Worm (Caenorhabditis elegans) whole organism, early embryonic: ENCODE data around the gene pals-38.

Experiments
- B0310.2 ChIP-seq: sonication (generic microtip); optimal IDR thresholded peaks from 2 replicates; lab custom pipeline; 2016; ENCODE audit warnings: mild to moderate bottlenecking, missing genetic modification characterization, missing compliant biosample characterization
- F13C5.2 ChIP-seq: sonication (generic microtip); optimal IDR thresholded peaks from 2 replicates; lab custom pipeline; 2017; ENCODE audit warnings: mild to moderate bottlenecking, missing genetic modification characterization, inconsistent platforms, missing compliant biosample characterization
- aly-1 ChIP-seq: sonication (generic microtip); optimal IDR thresholded peaks from 2 replicates; lab custom pipeline; 2016; ENCODE audit warnings: missing genetic modification characterization, missing compliant biosample characterization
- ama-1 ChIP-seq: fragments of 150-350 bp; optimal IDR thresholded peaks from 2 replicates; lab custom pipeline; 2014
- ceh-13 ChIP-seq: fragments of 200-800 bp; sonication (Bioruptor generic); optimal IDR thresholded peaks from 2 replicates; lab custom pipeline; 2018; ENCODE audit warnings: mild to moderate bottlenecking, missing genetic modification characterization, missing compliant biosample characterization
- ceh-36 ChIP-seq: sonication (generic microtip); optimal IDR thresholded peaks from 2 replicates; lab custom pipeline; 2016; ENCODE audit warnings: missing genetic modification characterization, inconsistent platforms, missing compliant biosample characterization
- ets-7 ChIP-seq: sonication (generic microtip); optimal IDR thresholded peaks from 2 replicates; lab custom pipeline; 2016; ENCODE audit warnings: missing genotype, missing genetic modification characterization, missing compliant biosample characterization
- flt-1 ChIP-seq: fragments of 200-800 bp; sonication (Bioruptor generic); IDR thresholded peaks from 2 replicates; pipeline ENCODE4 v1.3.6; 2022; ENCODE audit warnings: missing genetic modification characterization, missing compliant biosample characterization
- hmbx-1 ChIP-seq: sonication (generic microtip); optimal IDR thresholded peaks from 2 replicates; lab custom pipeline; 2016; ENCODE audit warnings: mild to moderate bottlenecking, missing genetic modification characterization, missing compliant biosample characterization
- hmg-4 ChIP-seq: fragments of 200-800 bp; sonication (Bioruptor generic); optimal IDR thresholded peaks from 2 replicates; lab custom pipeline; 2018; ENCODE audit warnings: mild to moderate bottlenecking, missing genetic modification characterization, missing compliant biosample characterization
- hnd-1 ChIP-seq: sonication (generic microtip); optimal IDR thresholded peaks from 2 replicates; lab custom pipeline; 2016; ENCODE audit warnings: missing genetic modification characterization, missing compliant biosample characterization
- pes-1 ChIP-seq: fragments of 200-800 bp; sonication (Bioruptor generic); IDR thresholded peaks from 2 replicates; pipeline ENCODE4 v1.3.6; 2022; ENCODE audit warnings: missing genetic modification reagents, missing genetic modification characterization, missing compliant biosample characterization
- scrt-1 ChIP-seq: fragments of 200-800 bp; sonication (Bioruptor generic); IDR thresholded peaks from 2 replicates; pipeline ENCODE4 v1.3.6; 2022; ENCODE audit warnings: missing genetic modification characterization, missing compliant biosample characterization
- sea-1 ChIP-seq: fragments of 200-800 bp; sonication (Bioruptor generic); conservative IDR thresholded peaks from 2 replicates; pipeline ENCODE4 v1.3.6; 2022; ENCODE audit warnings: missing genetic modification characterization, missing compliant biosample characterization
- tbx-11 ChIP-seq: fragments of 200-800 bp; sonication (Bioruptor generic); IDR thresholded peaks from 2 replicates; pipeline ENCODE4 v1.3.6; 2022; ENCODE audit warnings: missing genetic modification characterization, missing compliant biosample characterization
- tbx-37 ChIP-seq: fragments of 200-800 bp; sonication (Bioruptor generic); conservative IDR thresholded peaks from 2 replicates; pipeline ENCODE4 v1.3.6; 2022; ENCODE audit warnings: missing genetic modification reagents, missing genetic modification characterization, missing compliant biosample characterization
- tra-4 ChIP-seq: sonication (generic microtip); optimal IDR thresholded peaks from 2 replicates; lab custom pipeline; 2017; ENCODE audit warnings: missing genetic modification characterization, missing compliant biosample characterization

The pals-38 gene

ce11 chrV:12414362-12414761 lies 32.4 kb downstream of the pals-38 start:
- TF ChIP-seq tra-4 (tag; lab: Kevin White, UChicago), result no peak
- TF ChIP-seq hmbx-1 (tag; lab: Kevin White, UChicago), result no peak
- no peak for TF ChIP-seq tbx-11 (GFP tag; lab: Robert Waterston, UW)
- no peak for TF ChIP-seq scrt-1 (GFP tag; lab: Robert Waterston, UW)
- TF ChIP-seq ceh-13, result no peak

ce11 chrV:12413651-12414114 lies 33.1 kb downstream of the pals-38 start, which contains the start of gene cdr-6:
Gene cdr-6 (minus strand): TSS chrV:12413701.
- no peak for TF ChIP-seq F13C5.2
- no peak for TF ChIP-seq tbx-11 (GFP tag; lab: Robert Waterston, UW)
- no peak for TF ChIP-seq scrt-1 (GFP tag; lab: Robert Waterston, UW)
- TF ChIP-seq aly-1 (tag; lab: Kevin White, UChicago), result no peak
- no peak for TF ChIP-seq hmbx-1 (tag; lab: Kevin White, UChicago)
- no peak for TF ChIP-seq hmg-4 (GFP tag; lab: Kevin White, UChicago)
- no peak for TF ChIP-seq hnd-1 (tag; lab: Kevin White, UChicago)
- no peak for TF ChIP-seq sea-1
- TF ChIP-seq ceh-13, result no peak
- no peak for TF ChIP-seq pes-1 (GFP tag; lab: Robert Waterston, UW)
- TF ChIP-seq tbx-37 (GFP tag; lab: Robert Waterston, UW), result no peak
- TF ChIP-seq ets-7, result no peak
- TF ChIP-seq ceh-36 (tag; lab: Kevin White, UChicago), result no peak
- TF ChIP-seq B0310.2 (tag; lab: Kevin White, UChicago), result no peak

- TF ChIP-seq tbx-37 (GFP tag; lab: Robert Waterston, UW) (no peak), F13C5.2 (no peak), hmg-4 (GFP tag; lab: Kevin White, UChicago) (no peak), B0310.2 (tag; lab: Kevin White, UChicago) (no peak), ceh-13 (no peak), tra-4 (tag; lab: Kevin White, UChicago) (no peak), sea-1 (no peak), ets-7 (no peak), hmbx-1 (tag; lab: Kevin White, UChicago) (no peak), scrt-1 (GFP tag; lab: Robert Waterston, UW) (no peak), tbx-11 (GFP tag; lab: Robert Waterston, UW) (no peak), aly-1 (tag; lab: Kevin White, UChicago) (no peak), ama-1 (lab: Kevin White, UChicago) (no peak), pes-1 (GFP tag; lab: Robert Waterston, UW) (no peak)
Observed at ce11 chrV:12412321-12412720, 34.5 kb downstream of the pals-38 start.

- TF ChIP-seq aly-1 (tag; lab: Kevin White, UChicago), result no peak
- TF ChIP-seq hnd-1 (tag; lab: Kevin White, UChicago), result no peak
- no peak for TF ChIP-seq tra-4 (tag; lab: Kevin White, UChicago)
- no peak for TF ChIP-seq sea-1
- no peak for TF ChIP-seq tbx-11 (GFP tag; lab: Robert Waterston, UW)
- TF ChIP-seq hmg-4 (GFP tag; lab: Kevin White, UChicago), result no peak
- no peak for TF ChIP-seq ets-7
- TF ChIP-seq ama-1 (lab: Kevin White, UChicago), result no peak
- TF ChIP-seq ceh-13, result no peak
- no peak for TF ChIP-seq scrt-1 (GFP tag; lab: Robert Waterston, UW)
- TF ChIP-seq hmbx-1 (tag; lab: Kevin White, UChicago), result no peak
- TF ChIP-seq ceh-36 (tag; lab: Kevin White, UChicago), result no peak
- TF ChIP-seq F13C5.2, result no peak
Observed at ce11 chrV:12411909-12412308, 34.9 kb downstream of the pals-38 start, which contains the start of gene cdr-7. Gene cdr-7 (minus strand): TSS chrV:12412113.

- TF ChIP-seq pes-1 (GFP tag; lab: Robert Waterston, UW) (no peak), B0310.2 (tag; lab: Kevin White, UChicago) (no peak), ceh-13 (no peak), sea-1 (no peak), F13C5.2 (no peak), ets-7 (no peak), flt-1 (GFP tag; lab: Robert Waterston, UW) (no peak), hmg-4 (GFP tag; lab: Kevin White, UChicago) (no peak), tra-4 (tag; lab: Kevin White, UChicago) (no peak), tbx-37 (GFP tag; lab: Robert Waterston, UW) (no peak), ceh-36 (tag; lab: Kevin White, UChicago) (no peak), hmbx-1 (tag; lab: Kevin White, UChicago) (no peak), hnd-1 (tag; lab: Kevin White, UChicago) (no peak), ama-1 (lab: Kevin White, UChicago) (no peak), tbx-11 (GFP tag; lab: Robert Waterston, UW) (no peak), aly-1 (tag; lab: Kevin White, UChicago) (no peak), scrt-1 (GFP tag; lab: Robert Waterston, UW) (no peak)
Observed at ce11 chrV:12410416-12411001, 36.3 kb downstream of the pals-38 start, which contains the start of gene hrg-2. Gene hrg-2 (minus strand): TSS chrV:12410513.

- no peak for TF ChIP-seq ama-1 (lab: Kevin White, UChicago)
- no peak for TF ChIP-seq sea-1
- TF ChIP-seq scrt-1 (GFP tag; lab: Robert Waterston, UW), result no peak
- TF ChIP-seq tbx-11 (GFP tag; lab: Robert Waterston, UW), result no peak
- TF ChIP-seq hnd-1 (tag; lab: Kevin White, UChicago), result no peak
- no peak for TF ChIP-seq tra-4 (tag; lab: Kevin White, UChicago)
- no peak for TF ChIP-seq B0310.2 (tag; lab: Kevin White, UChicago)
- TF ChIP-seq pes-1 (GFP tag; lab: Robert Waterston, UW), result no peak
Observed at ce11 chrV:12408996-12409395, 37.8 kb downstream of the pals-38 start.

- TF ChIP-seq ceh-36 (tag; lab: Kevin White, UChicago) (no peak), scrt-1 (GFP tag; lab: Robert Waterston, UW) (no peak), hmbx-1 (tag; lab: Kevin White, UChicago) (no peak), ama-1 (lab: Kevin White, UChicago) (no peak), F13C5.2 (no peak), hnd-1 (tag; lab: Kevin White, UChicago) (no peak), hmg-4 (GFP tag; lab: Kevin White, UChicago) (no peak), ceh-13 (no peak), tbx-37 (GFP tag; lab: Robert Waterston, UW) (no peak)
Observed at ce11 chrV:12408525-12408924, 38.3 kb downstream of the pals-38 start, which contains the start of gene cdr-4. Gene cdr-4 (minus strand): TSS chrV:12408625.
